Fruit fly (Drosophila melanogaster) whole organism, prepupa: ENCODE measurements around the gene CG8236.

Experiments used
- Blimp-1 ChIP-seq: fragments of 200-800 bp; sonication (Bioruptor generic); optimal IDR thresholded peaks from 3 replicates; lab custom pipeline; 2017; ENCODE audit warnings: missing biosample characterization, missing genetic modification characterization, mild to moderate bottlenecking, moderate library complexity, missing genetic modification reagents
- CG10631 ChIP-seq: fragments of 200-800 bp; sonication (Bioruptor generic); optimal IDR thresholded peaks from 2 replicates; lab custom pipeline; 2016; ENCODE audit warnings: missing biosample characterization, missing genetic modification characterization
- CG11294 ChIP-seq: fragments of 200-800 bp; sonication (Bioruptor generic); IDR thresholded peaks from 2 replicates; pipeline ENCODE4 v1.3.6; 2022; ENCODE audit warnings: missing biosample characterization, missing genetic modification characterization
- CG11762 ChIP-seq: fragments of 200-800 bp; sonication (Bioruptor generic); optimal IDR thresholded peaks from 3 replicates; lab custom pipeline; 2016; ENCODE audit warnings: missing biosample characterization, missing genetic modification characterization; ENCODE audit not compliant: insufficient read depth
- CG11902 ChIP-seq: fragments of 200-800 bp; sonication (Bioruptor generic); optimal IDR thresholded peaks from 3 replicates; lab custom pipeline; 2016; ENCODE audit warnings: missing biosample characterization, missing genetic modification characterization
- CG1621 ChIP-seq: fragments of 200-800 bp; sonication (Bioruptor generic); optimal IDR thresholded peaks from 3 replicates; lab custom pipeline; 2018; ENCODE audit warnings: missing biosample characterization, mild to moderate bottlenecking, missing genetic modification characterization
- CG16779 ChIP-seq: fragments of 200-800 bp; sonication (Bioruptor generic); optimal IDR thresholded peaks from 3 replicates; lab custom pipeline; 2017; ENCODE audit warnings: missing biosample characterization, mild to moderate bottlenecking, missing genetic modification characterization
- CG31627 ChIP-seq: fragments of 200-800 bp; sonication (Bioruptor generic); optimal IDR thresholded peaks from 3 replicates; lab custom pipeline; 2016; ENCODE audit warnings: missing biosample characterization, missing genetic modification characterization
- CG32006 ChIP-seq: fragments of 200-800 bp; sonication (Bioruptor generic); optimal IDR thresholded peaks from 3 replicates; lab custom pipeline; 2017; ENCODE audit warnings: missing biosample characterization, mild to moderate bottlenecking, missing genetic modification characterization
- CG34406 ChIP-seq: fragments of 200-800 bp; sonication (Bioruptor generic); optimal IDR thresholded peaks from 3 replicates; lab custom pipeline; 2016; ENCODE audit warnings: missing biosample characterization, missing genetic modification characterization
- CG3919 ChIP-seq: fragments of 200-800 bp; sonication (Bioruptor generic); optimal IDR thresholded peaks from 3 replicates; lab custom pipeline; 2016; ENCODE audit warnings: missing biosample characterization, missing genetic modification characterization
- CG4318 ChIP-seq: fragments of 200-800 bp; sonication (Bioruptor generic); optimal IDR thresholded peaks from 3 replicates; lab custom pipeline; 2017; ENCODE audit warnings: missing biosample characterization, mild to moderate bottlenecking, missing genetic modification characterization
- CG6163 ChIP-seq: fragments of 200-800 bp; sonication (Bioruptor generic); IDR thresholded peaks from 3 replicates; pipeline ENCODE4 v1.3.6; 2022; ENCODE audit warnings: missing biosample characterization, missing genetic modification characterization
- CG6276 ChIP-seq: fragments of 200-800 bp; sonication (Bioruptor generic); optimal IDR thresholded peaks from 2 replicates; lab custom pipeline; 2017; ENCODE audit warnings: missing biosample characterization, mild to moderate bottlenecking, missing genetic modification characterization
- CG6808 ChIP-seq: fragments of 200-800 bp; sonication (Bioruptor generic); optimal IDR thresholded peaks from 3 replicates; lab custom pipeline; 2017; ENCODE audit warnings: missing biosample characterization, missing genetic modification characterization, mild to moderate bottlenecking, moderate library complexity, missing genetic modification reagents
- CG8119 ChIP-seq: fragments of 200-800 bp; sonication (Bioruptor generic); IDR thresholded peaks from 3 replicates; pipeline ENCODE4 v1.3.6; 2022; ENCODE audit warnings: missing biosample characterization, missing genetic modification characterization
- CG8319 ChIP-seq: fragments of 200-800 bp; sonication (Bioruptor generic); optimal IDR thresholded peaks from 3 replicates; lab custom pipeline; 2016; ENCODE audit warnings: missing biosample characterization, missing genetic modification characterization
- CG8632 ChIP-seq: fragments of 200-800 bp; sonication (Bioruptor generic); optimal IDR thresholded peaks from 3 replicates; lab custom pipeline; 2016; ENCODE audit warnings: missing biosample characterization, missing genetic modification characterization
- CG9139 ChIP-seq: fragments of 200-800 bp; sonication (Bioruptor generic); optimal IDR thresholded peaks from 3 replicates; lab custom pipeline; 2017; ENCODE audit warnings: missing biosample characterization, mild to moderate bottlenecking, missing genetic modification characterization
- Eip75B ChIP-seq: fragments of 200-800 bp; sonication (Bioruptor generic); optimal IDR thresholded peaks from 3 replicates; lab custom pipeline; 2016; ENCODE audit warnings: missing biosample characterization, missing genetic modification characterization
- Eip78C ChIP-seq: fragments of 200-800 bp; sonication (Bioruptor generic); peaks from one replicate; lab custom pipeline; 2016; ENCODE audit warnings: missing biosample characterization, missing genetic modification characterization
- Eip93F ChIP-seq: fragments of 200-800 bp; sonication (Bioruptor generic); optimal IDR thresholded peaks from 2 replicates; lab custom pipeline; 2016; ENCODE audit warnings: missing biosample characterization, mild to moderate bottlenecking, missing genetic modification characterization
- Ets21C ChIP-seq: fragments of 200-800 bp; sonication (Bioruptor generic); optimal IDR thresholded peaks from 3 replicates; lab custom pipeline; 2016; ENCODE audit warnings: missing biosample characterization, missing genetic modification characterization
- Hr39 ChIP-seq: fragments of 200-800 bp; sonication (Bioruptor generic); optimal IDR thresholded peaks from 2 replicates; lab custom pipeline; 2016; ENCODE audit warnings: missing biosample characterization, missing genetic modification characterization
- Hr4 ChIP-seq: fragments of 200-800 bp; sonication (Bioruptor generic); optimal IDR thresholded peaks from 3 replicates; lab custom pipeline; 2016; ENCODE audit warnings: missing biosample characterization, missing genetic modification characterization
- Sox102F ChIP-seq: fragments of 200-800 bp; sonication (Bioruptor generic); optimal IDR thresholded peaks from 2 replicates; lab custom pipeline; 2016; ENCODE audit warnings: missing biosample characterization, mild to moderate bottlenecking, missing genetic modification characterization
- Sox14 ChIP-seq: fragments of 200-800 bp; sonication (Bioruptor generic); optimal IDR thresholded peaks from 3 replicates; lab custom pipeline; 2016; ENCODE audit warnings: missing biosample characterization, missing genetic modification characterization
- achi ChIP-seq: fragments of 200-800 bp; sonication (Bioruptor generic); optimal IDR thresholded peaks from 3 replicates; lab custom pipeline; 2016; ENCODE audit warnings: missing biosample characterization, missing genetic modification characterization
- cyc ChIP-seq: fragments of 200-800 bp; sonication (Bioruptor generic); optimal IDR thresholded peaks from 3 replicates; lab custom pipeline; 2016; ENCODE audit warnings: missing biosample characterization, missing genetic modification characterization
- dac ChIP-seq: fragments of 200-800 bp; sonication (Bioruptor generic); optimal IDR thresholded peaks from 2 replicates; lab custom pipeline; 2017; ENCODE audit warnings: missing biosample characterization, mild to moderate bottlenecking, missing genetic modification characterization
- dsx ChIP-seq: fragments of 200-800 bp; optimal IDR thresholded peaks from 3 replicates; lab custom pipeline; 2019; ENCODE audit warnings: missing biosample characterization, mild to moderate bottlenecking, missing genetic modification characterization, moderate library complexity; ENCODE audit not compliant: poor library complexity, severe bottlenecking
- eg ChIP-seq: fragments of 200-800 bp; sonication (Bioruptor generic); IDR thresholded peaks from 3 replicates; pipeline ENCODE4 v1.3.6; 2022; ENCODE audit warnings: missing biosample characterization, missing genetic modification characterization
- esn ChIP-seq: fragments of 200-800 bp; sonication (Bioruptor generic); optimal IDR thresholded peaks from 2 replicates; lab custom pipeline; 2016; ENCODE audit warnings: missing biosample characterization, mild to moderate bottlenecking, missing genetic modification characterization, moderate library complexity
- fd59A ChIP-seq: fragments of 200-800 bp; sonication (Bioruptor generic); optimal IDR thresholded peaks from 2 replicates; lab custom pipeline; 2017; ENCODE audit warnings: missing biosample characterization, mild to moderate bottlenecking, missing genetic modification characterization, missing genetic modification reagents
- fkh ChIP-seq: fragments of 200-800 bp; sonication (Bioruptor generic); optimal IDR thresholded peaks from 3 replicates; lab custom pipeline; 2017; ENCODE audit warnings: missing biosample characterization, mild to moderate bottlenecking, missing genetic modification characterization, moderate library complexity
- lz ChIP-seq: fragments of 200-800 bp; sonication (Bioruptor generic); optimal IDR thresholded peaks from 3 replicates; lab custom pipeline; 2016; ENCODE audit warnings: missing biosample characterization, missing genetic modification characterization
- net ChIP-seq: fragments of 200-800 bp; sonication (Bioruptor generic); optimal IDR thresholded peaks from 3 replicates; lab custom pipeline; 2016; ENCODE audit warnings: missing biosample characterization, missing genetic modification characterization
- salr ChIP-seq, 2 experiments: fragments of 200-800 bp; sonication (Bioruptor generic); optimal IDR thresholded peaks; 3 replicates each; lab custom pipeline; 2016 to 2018; ENCODE audit warnings: missing biosample characterization in 2 of 2, missing genetic modification characterization in 2 of 2, mild to moderate bottlenecking in 1 of 2
- topi ChIP-seq: fragments of 200-800 bp; sonication (Bioruptor generic); optimal IDR thresholded peaks from 3 replicates; lab custom pipeline; 2016; ENCODE audit warnings: missing biosample characterization, missing genetic modification characterization
- vri ChIP-seq: fragments of 200-800 bp; sonication (Bioruptor generic); optimal IDR thresholded peaks from 3 replicates; lab custom pipeline; 2016; ENCODE audit warnings: missing biosample characterization, mild to moderate bottlenecking, missing genetic modification characterization

CG8236 gene

dm6 chr3R:8769094-8769493 lies at the start of gene CG8236:
TSS of gene CG8236 (plus strand) at chr3R:8769394.
- TF ChIP-seq CG11294 (GFP tag; lab: Robert Waterston, UW) (no peak), CG8119 (no peak), dac (GFP tag; lab: Kevin White, UChicago) (no peak), cyc (no peak), fd59A (GFP tag; lab: Kevin White, UChicago) (no peak), Ets21C (no peak), Blimp-1 (no peak), CG8632 (GFP tag; lab: Kevin White, UChicago) (no peak), CG6163 (no peak), fkh (GFP tag; lab: Kevin White, UChicago) (no peak), esn (GFP tag; lab: Kevin White, UChicago) (no peak), CG16779 (tag; lab: Kevin White, UChicago) (no peak), CG10631 (GFP tag; lab: Kevin White, UChicago) (no peak), CG6276 (GFP tag; lab: Kevin White, UChicago) (no peak), dsx (GFP tag; lab: Kevin White, UChicago) (no peak), net (GFP tag; lab: Kevin White, UChicago) (no peak), Hr4 (GFP tag; lab: Kevin White, UChicago) (no peak), Sox102F (GFP tag; lab: Kevin White, UChicago) (no peak), CG9139 (no peak)

dm6 chr3R:8721071-8721470 lies 48.1 kb upstream of the CG8236 start, which contains the start of gene CG8136:
TSS of gene CG8136 (plus strand) at chr3R:8721371.
- no peak for TF ChIP-seq fd59A (GFP tag; lab: Kevin White, UChicago)
- no peak for TF ChIP-seq achi (GFP tag; lab: Kevin White, UChicago)
- TF ChIP-seq CG6808 (GFP tag; lab: Kevin White, UChicago), result no peak
- TF ChIP-seq eg (GFP tag; lab: Robert Waterston, UW), result no peak
- TF ChIP-seq CG3919, result no peak
- TF ChIP-seq CG31627, result no peak
- no peak for TF ChIP-seq Eip93F
- TF ChIP-seq Eip75B (GFP tag; lab: Kevin White, UChicago), result no peak
- TF ChIP-seq Hr39 (GFP tag; lab: Kevin White, UChicago), result no peak
- no peak for TF ChIP-seq esn (GFP tag; lab: Kevin White, UChicago)
- no peak for TF ChIP-seq Sox14 (GFP tag; lab: Kevin White, UChicago)
- TF ChIP-seq lz (GFP tag; lab: Kevin White, UChicago), result no peak
- no peak for TF ChIP-seq CG10631 (GFP tag; lab: Kevin White, UChicago)
- no peak for TF ChIP-seq Eip78C (GFP tag; lab: Kevin White, UChicago)
- TF ChIP-seq CG32006 (GFP tag; lab: Kevin White, UChicago), result no peak
- no peak for TF ChIP-seq CG8119
- no peak for TF ChIP-seq CG11294 (GFP tag; lab: Robert Waterston, UW)
- no peak for TF ChIP-seq vri
- TF ChIP-seq cyc, result no peak

dm6 chr3R:8722962-8723548 lies 46.1 kb upstream of the CG8236 start, which contains the start of gene nom:
TSS of gene nom (plus strand) at chr3R:8723174.
- TF ChIP-seq CG11762, result no peak
- TF ChIP-seq topi (GFP tag; lab: Kevin White, UChicago), result no peak
- no peak for TF ChIP-seq CG6276 (GFP tag; lab: Kevin White, UChicago)
- no peak for TF ChIP-seq CG4318 (GFP tag; lab: Kevin White, UChicago)
- TF ChIP-seq CG16779 (tag; lab: Kevin White, UChicago), result no peak
- TF ChIP-seq CG34406, result no peak
- no peak for TF ChIP-seq CG31627
- TF ChIP-seq CG1621, result no peak
- no peak for TF ChIP-seq fd59A (GFP tag; lab: Kevin White, UChicago)
- TF ChIP-seq CG8119, result no peak
- TF ChIP-seq CG11902, result no peak
- TF ChIP-seq net (GFP tag; lab: Kevin White, UChicago), result no peak
- TF ChIP-seq CG11294 (GFP tag; lab: Robert Waterston, UW), result no peak
- no peak for TF ChIP-seq salr (GFP tag; optimal IDR thresholded peaks at IDR 0.05; lab: Kevin White, UChicago)
- no peak for TF ChIP-seq CG8319 (GFP tag; lab: Kevin White, UChicago)
- TF ChIP-seq CG6808 (GFP tag; lab: Kevin White, UChicago), result no peak
- TF ChIP-seq Hr39 (GFP tag; lab: Kevin White, UChicago), result no peak
- TF ChIP-seq, all 60 proteins: peak for 0
